Fruit fly (Drosophila melanogaster) whole organism, wandering third instar larva: Measurements from ENCODE around the gene CG42393.
A peak's percentile ranks its signal among the peaks of the same experiment; 100 is the strongest.

Experiments used
- Abd-B ChIP-seq: fragments of >200 bp; optimal IDR thresholded peaks from 2 replicates; lab custom pipeline; 2017; ENCODE audit warnings: missing biosample characterization, missing genetic modification characterization
- CG32264 ChIP-seq: fragments of 200-800 bp; sonication (Bioruptor generic); optimal IDR thresholded peaks from 2 replicates; lab custom pipeline; 2016; ENCODE audit warnings: missing biosample characterization, missing genetic modification characterization
- CG9705 ChIP-seq: fragments of 200-800 bp; sonication (Bioruptor generic); optimal IDR thresholded peaks from 2 replicates; lab custom pipeline; 2018; ENCODE audit warnings: missing biosample characterization, mild to moderate bottlenecking, missing genetic modification characterization
- CrebA ChIP-seq: fragments of 200-800 bp; sonication (Bioruptor generic); optimal IDR thresholded peaks from 2 replicates; lab custom pipeline; 2016; ENCODE audit warnings: missing biosample characterization, mild to moderate bottlenecking, missing genetic modification characterization, borderline replicate concordance
- Dfd ChIP-seq: fragments of >200 bp; optimal IDR thresholded peaks from 2 replicates; lab custom pipeline; 2017; ENCODE audit warnings: missing biosample characterization, missing genetic modification characterization
- Dif ChIP-seq: fragments of 200-275, 200-300 bp; sonication (Bioruptor generic); optimal IDR thresholded peaks from 2 replicates; lab custom pipeline; 2018; ENCODE audit warnings: missing biosample characterization, missing genetic modification characterization; ENCODE audit not compliant: partially characterized antibody
- GATAd ChIP-seq: sonication (Bioruptor generic); optimal IDR thresholded peaks from 2 replicates; lab custom pipeline; 2016; ENCODE audit warnings: missing biosample characterization, missing genetic modification characterization
- HLH106 ChIP-seq: fragments of 200-800 bp; optimal IDR thresholded peaks from 3 replicates; lab custom pipeline; 2019; ENCODE audit warnings: missing biosample characterization, mild to moderate bottlenecking, missing genetic modification characterization, moderate library complexity
- Hnf4 ChIP-seq: fragments of 200-800 bp; sonication (Bioruptor generic); optimal IDR thresholded peaks from 2 replicates; lab custom pipeline; 2016; ENCODE audit warnings: missing biosample characterization, mild to moderate bottlenecking, missing genetic modification characterization
- Hr78 ChIP-seq: fragments of >200 bp; optimal IDR thresholded peaks from 2 replicates; lab custom pipeline; 2017; ENCODE audit warnings: missing biosample characterization, missing genetic modification characterization
- Hr83 ChIP-seq: fragments of 200-300 bp; sonication (Bioruptor generic); optimal IDR thresholded peaks from 2 replicates; lab custom pipeline; 2016; ENCODE audit warnings: missing biosample characterization, mild to moderate bottlenecking, missing genetic modification characterization, moderate library complexity; ENCODE audit not compliant: poor library complexity, severe bottlenecking
- Jra ChIP-seq: sonication (Bioruptor generic); optimal IDR thresholded peaks from 2 replicates; lab custom pipeline; 2016; ENCODE audit warnings: missing biosample characterization, missing genetic modification characterization
- Mio ChIP-seq: sonication (Bioruptor generic); optimal IDR thresholded peaks from 2 replicates; lab custom pipeline; 2016; ENCODE audit warnings: missing biosample characterization, missing genetic modification characterization
- Myc ChIP-seq: fragments of >200 bp; optimal IDR thresholded peaks from 2 replicates; lab custom pipeline; 2017
- N ChIP-seq: fragments of >200 bp; optimal IDR thresholded peaks from 2 replicates; lab custom pipeline; 2018; ENCODE audit warnings: missing biosample characterization, missing external identifiers, missing genetic modification characterization
- OdsH ChIP-seq: fragments of 200-800 bp; sonication (Bioruptor generic); optimal IDR thresholded peaks from 2 replicates; lab custom pipeline; 2016; ENCODE audit warnings: missing biosample characterization, mild to moderate bottlenecking, missing genetic modification characterization
- Rel ChIP-seq, 2 experiments: fragments of 200-800 bp; sonication (Bioruptor generic) in 1 of 2; optimal IDR thresholded peaks; 2 replicates in 1 of 2; 3 replicates in 1 of 2; lab custom pipeline; 2016 to 2019; ENCODE audit warnings: mild to moderate bottlenecking in 2 of 2, missing biosample characterization in 2 of 2, missing genetic modification characterization in 2 of 2, moderate library complexity in 1 of 2
- Sp1 ChIP-seq: fragments of 200-800 bp; sonication (Bioruptor generic); optimal IDR thresholded peaks from 3 replicates; lab custom pipeline; 2019; ENCODE audit warnings: missing biosample characterization, mild to moderate bottlenecking, missing genetic modification characterization, moderate library complexity
- Vsx2 ChIP-seq: fragments of 200-300, 225-300 bp; sonication (Bioruptor generic); optimal IDR thresholded peaks from 2 replicates; lab custom pipeline; 2018; ENCODE audit warnings: missing biosample characterization, missing genetic modification characterization; ENCODE audit not compliant: partially characterized antibody
- br ChIP-seq: fragments of 200-800 bp; sonication (Bioruptor generic); optimal IDR thresholded peaks from 2 replicates; lab custom pipeline; 2016; ENCODE audit warnings: missing biosample characterization, missing genetic modification characterization
- brk ChIP-seq: fragments of 200-800 bp; sonication (Bioruptor generic); optimal IDR thresholded peaks from 2 replicates; lab custom pipeline; 2016; ENCODE audit warnings: missing biosample characterization, mild to moderate bottlenecking, missing genetic modification characterization
- dl ChIP-seq, 2 experiments: fragments of 175-275, 200-275 bp in 1 of 2; fragments of 200-275 bp in 1 of 2; sonication (Bioruptor generic); optimal IDR thresholded peaks; lab custom pipeline; 2018; ENCODE audit warnings: mild to moderate bottlenecking in 2 of 2, missing biosample characterization in 2 of 2, missing genetic modification characterization in 2 of 2, moderate library complexity in 2 of 2; ENCODE audit not compliant: partially characterized antibody in 2 of 2, insufficient read depth in 1 of 2
- dmrt93B ChIP-seq: fragments of 200-800 bp; sonication (Bioruptor generic); optimal IDR thresholded peaks from 2 replicates; lab custom pipeline; 2018; ENCODE audit warnings: missing biosample characterization, mild to moderate bottlenecking, missing genetic modification characterization
- dsf ChIP-seq: sonication (Bioruptor generic); optimal IDR thresholded peaks from 2 replicates; lab custom pipeline; 2016; ENCODE audit warnings: missing biosample characterization, missing genetic modification characterization, borderline replicate concordance
- ey ChIP-seq: fragments of 200-800 bp; sonication (Bioruptor generic); optimal IDR thresholded peaks from 2 replicates; lab custom pipeline; 2016; ENCODE audit warnings: missing biosample characterization, missing genetic modification characterization
- foxo ChIP-seq, 2 experiments: fragments of 200-800 bp; sonication (Bioruptor generic); optimal IDR thresholded peaks; 2 replicates in 1 of 2; 3 replicates in 1 of 2; lab custom pipeline; 2016 to 2017; ENCODE audit warnings: missing biosample characterization in 2 of 2, missing genetic modification characterization in 2 of 2
- fru ChIP-seq: fragments of 200-800 bp; sonication (Bioruptor generic); optimal IDR thresholded peaks from 3 replicates; lab custom pipeline; 2016; ENCODE audit warnings: missing biosample characterization, mild to moderate bottlenecking, missing genetic modification characterization
- h ChIP-seq: fragments of 200-800 bp; sonication (Bioruptor generic); optimal IDR thresholded peaks from 3 replicates; lab custom pipeline; 2016; ENCODE audit warnings: missing biosample characterization, mild to moderate bottlenecking, missing genetic modification characterization
- jim ChIP-seq: fragments of 175-275, 200-325 bp; sonication (Bioruptor generic); optimal IDR thresholded peaks from 2 replicates; lab custom pipeline; 2016; ENCODE audit warnings: missing biosample characterization, mild to moderate bottlenecking, missing genetic modification characterization
- lola ChIP-seq: fragments of >200 bp; optimal IDR thresholded peaks from 2 replicates; lab custom pipeline; 2017; ENCODE audit warnings: missing biosample characterization, missing genetic modification characterization
- pan ChIP-seq: fragments of >200 bp; optimal IDR thresholded peaks from 2 replicates; lab custom pipeline; 2017
- psq ChIP-seq: fragments of 200-800 bp; sonication (Bioruptor generic); optimal IDR thresholded peaks from 3 replicates; lab custom pipeline; 2017; ENCODE audit warnings: missing biosample characterization, mild to moderate bottlenecking, missing genetic modification characterization, moderate library complexity
- rgr ChIP-seq: fragments of 200-800 bp; sonication (Bioruptor generic); optimal IDR thresholded peaks from 3 replicates; lab custom pipeline; 2016; ENCODE audit warnings: missing biosample characterization, mild to moderate bottlenecking, missing genetic modification characterization
- sage ChIP-seq: fragments of 200-800 bp; sonication (Bioruptor generic); optimal IDR thresholded peaks from 2 replicates; lab custom pipeline; 2016; ENCODE audit warnings: missing biosample characterization, mild to moderate bottlenecking, missing genetic modification characterization
- sv ChIP-seq: fragments of 200-800 bp; sonication (Bioruptor generic); optimal IDR thresholded peaks from 3 replicates; lab custom pipeline; 2016; ENCODE audit warnings: missing biosample characterization, missing genetic modification characterization
- tai ChIP-seq: sonication (Bioruptor generic); optimal IDR thresholded peaks from 2 replicates; lab custom pipeline; 2016; ENCODE audit warnings: missing biosample characterization, missing genetic modification characterization
- usp ChIP-seq: fragments of >200 bp; optimal IDR thresholded peaks from 2 replicates; lab custom pipeline; 2017; ENCODE audit warnings: missing biosample characterization, missing genetic modification characterization
- woc ChIP-seq: sonication (Bioruptor generic); optimal IDR thresholded peaks from 2 replicates; lab custom pipeline; 2016; ENCODE audit warnings: missing biosample characterization, mild to moderate bottlenecking, missing genetic modification characterization

Gene CG42393

dm6 chr3L:18040017-18040416 lies 2.5 kb upstream of the CG42393 start, which contains the start of gene CG32192:
CG32192 (plus strand) TSS chr3L:18040317.
- TF ChIP-seq dl (GFP tag; optimal IDR thresholded peaks at IDR 0.05; lab: Kevin White, UChicago; ENCODE audit: insufficient read depth in 1 of 2, partially characterized antibody in 2 of 2) (no peak), CrebA (GFP tag; lab: Kevin White, UChicago) (no peak), br (GFP tag; lab: Kevin White, UChicago) (no peak), GATAd (no peak), tai (no peak), Hr78 (GFP tag; lab: Kevin White, UChicago) (no peak), h (GFP tag; lab: Kevin White, UChicago) (no peak), Vsx2 (GFP tag; lab: Kevin White, UChicago) (no peak), N (no peak), Hr83 (GFP tag; lab: Kevin White, UChicago) (no peak), sv (GFP tag; lab: Kevin White, UChicago) (no peak), woc (GFP tag; lab: Kevin White, UChicago) (no peak), lola (GFP tag; lab: Kevin White, UChicago) (no peak), Abd-B (GFP tag; lab: Kevin White, UChicago) (no peak)

dm6 chr3L:18044333-18045043 lies 2.0 kb downstream of the CG42393 start:
- TF ChIP-seq OdsH (GFP tag; lab: Kevin White, UChicago) (no peak), Vsx2 (GFP tag; lab: Kevin White, UChicago) (no peak), foxo (GFP tag; optimal IDR thresholded peaks at IDR 0.05; lab: Kevin White, UChicago) (no peak), woc (GFP tag; lab: Kevin White, UChicago) (no peak), psq (no peak), CrebA (GFP tag; lab: Kevin White, UChicago) (no peak)

- TF ChIP-seq Hnf4 (GFP tag; lab: Kevin White, UChicago) = no peak
- no peak for TF ChIP-seq lola (GFP tag; lab: Kevin White, UChicago)
- no peak for TF ChIP-seq HLH106 (tag; lab: Kevin White, UChicago)
- TF ChIP-seq fru (GFP tag; lab: Kevin White, UChicago) = peak; percentile 50
- no peak for TF ChIP-seq woc (GFP tag; lab: Kevin White, UChicago)
- no peak for TF ChIP-seq dl (GFP tag; optimal IDR thresholded peaks at IDR 0.05; lab: Kevin White, UChicago; ENCODE audit: insufficient read depth in 1 of 2, partially characterized antibody in 2 of 2)
- no peak for TF ChIP-seq br (GFP tag; lab: Kevin White, UChicago)
- no peak for TF ChIP-seq usp (GFP tag; lab: Kevin White, UChicago)
- TF ChIP-seq Abd-B (GFP tag; lab: Kevin White, UChicago) = no peak
- no peak for TF ChIP-seq jim (GFP tag; lab: Kevin White, UChicago)
- no peak for TF ChIP-seq brk (GFP tag; lab: Kevin White, UChicago)
- no peak for TF ChIP-seq CrebA (GFP tag; lab: Kevin White, UChicago)
- TF ChIP-seq Sp1 = no peak
- no peak for TF ChIP-seq Jra
- TF ChIP-seq CG32264 = no peak
- no peak for TF ChIP-seq Hr83 (GFP tag; lab: Kevin White, UChicago)
- peak; percentile 29 for TF ChIP-seq OdsH (GFP tag; lab: Kevin White, UChicago)
- no peak for TF ChIP-seq Dif (GFP tag; lab: Kevin White, UChicago)
- TF ChIP-seq Hr78 (GFP tag; lab: Kevin White, UChicago) = no peak
- TF ChIP-seq rgr (GFP tag; lab: Kevin White, UChicago) = peak; percentile 49
- peak; percentile 11 for TF ChIP-seq dmrt93B (GFP tag; lab: Kevin White, UChicago)
- TF ChIP-seq dsf (GFP tag; lab: Kevin White, UChicago) = no peak
- no peak for TF ChIP-seq Rel (GFP tag; optimal IDR thresholded peaks at IDR 0.05; lab: Kevin White, UChicago)
- no peak for TF ChIP-seq Rel (tag; optimal IDR thresholded peaks at IDR 0.05; lab: Kevin White, UChicago)
- TF ChIP-seq pan (lab: Kevin White, UChicago) = no peak
- no peak for TF ChIP-seq sage (GFP tag; lab: Kevin White, UChicago)
- no peak for TF ChIP-seq sv (GFP tag; lab: Kevin White, UChicago)
- TF ChIP-seq psq = peak; percentile 18
- peak; percentile 20 for TF ChIP-seq Dfd (GFP tag; lab: Kevin White, UChicago)
- no peak for TF ChIP-seq N
- TF ChIP-seq Vsx2 (GFP tag; lab: Kevin White, UChicago) = no peak
- TF ChIP-seq Mio (GFP tag; lab: Kevin White, UChicago) = no peak
- TF ChIP-seq foxo (GFP tag; optimal IDR thresholded peaks at IDR 0.05; lab: Kevin White, UChicago) = peak in 1 of 2 experiments; percentile 47
- no peak for TF ChIP-seq CG9705 (GFP tag; lab: Kevin White, UChicago)
- no peak for TF ChIP-seq GATAd
- peak; percentile 54 for TF ChIP-seq ey (GFP tag; lab: Kevin White, UChicago)
- no peak for TF ChIP-seq Myc (lab: Kevin White, UChicago)
Measured at dm6 chr3L:18046590-18047158, 4.1 kb downstream of the CG42393 start.
